Worm (Caenorhabditis elegans) whole organism, L2 larva: ENCODE data around the gene lat-1.

ENCODE experiments used
- ama-1 ChIP-seq: fragments of 150-350 bp; optimal IDR thresholded peaks from 2 replicates; lab custom pipeline; 2018; ENCODE audit warnings: inconsistent platforms
- lin-13 ChIP-seq: fragments of 150-350 bp; optimal IDR thresholded peaks from 2 replicates; lab custom pipeline; 2014; ENCODE audit warnings: missing biosample characterization, missing genetic modification reagents, missing genetic modification characterization
- ztf-4 ChIP-seq: fragments of 150-350 bp; optimal IDR thresholded peaks from 2 replicates; lab custom pipeline; 2014; ENCODE audit warnings: missing biosample characterization, missing genetic modification characterization

ce11 chrII:8945167-8945566 is 48.5 kb downstream of the lat-1 start:
- TF ChIP-seq ztf-4 (tag; lab: Kevin White, UChicago): no peak
- no peak for TF ChIP-seq lin-13
- no peak for TF ChIP-seq ama-1
